Fruit fly (Drosophila melanogaster): Measurements from ENCODE around the gene CG10171.

The CG10171 gene

DNA sequence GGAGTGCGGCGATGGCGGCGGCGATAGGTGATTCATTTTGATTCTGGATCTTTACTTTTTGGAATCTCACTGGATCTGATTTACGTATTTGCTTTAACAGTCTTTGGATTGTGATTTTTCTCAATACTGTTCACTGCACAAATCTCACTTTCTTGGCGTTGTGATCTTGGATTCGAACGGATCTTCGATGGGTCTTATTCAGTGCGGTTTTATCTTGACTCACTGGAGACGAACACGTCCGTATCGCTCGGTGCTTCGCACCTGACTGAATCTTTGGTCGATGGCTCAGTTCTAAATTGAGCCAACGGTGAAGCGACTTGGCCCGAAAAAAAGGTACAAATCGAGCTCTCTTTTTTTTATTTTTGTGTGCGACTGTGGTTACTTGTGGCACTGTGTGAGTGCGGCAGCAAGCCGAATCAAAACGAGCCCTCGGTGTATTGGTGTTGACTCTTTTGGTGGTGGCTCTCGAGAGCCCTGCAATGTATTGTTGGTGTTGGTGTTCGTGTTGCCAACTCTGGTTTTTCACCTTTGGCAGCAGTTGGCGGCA, 13.2 kb upstream of the CG10171 start, which contains the start of gene sens:
Gene sens (minus strand): TSS at position 254 of the 547 bp plus-strand sequence.
- TF ChIP-seq tai (GFP tag; optimal IDR thresholded peaks at IDR 0.05), result no peak
- no peak for TF ChIP-seq N (GFP tag; optimal IDR thresholded peaks at IDR 0.05)
- TF ChIP-seq Rel (GFP tag; optimal IDR thresholded peaks at IDR 0.05), result no peak
- TF ChIP-seq Rel (tag; optimal IDR thresholded peaks at IDR 0.05), result no peak
- TF ChIP-seq Jra (GFP tag; optimal IDR thresholded peaks at IDR 0.05), result peak; percentile 38
- no peak for TF ChIP-seq Mio (GFP tag; optimal IDR thresholded peaks at IDR 0.05)
- TF ChIP-seq ey (GFP tag; optimal IDR thresholded peaks at IDR 0.05), result no peak
- TF ChIP-seq Myc (optimal IDR thresholded peaks at IDR 0.05), result no peak
- peak; percentile 32 for TF ChIP-seq Sp1 (GFP tag; optimal IDR thresholded peaks at IDR 0.05)
- no peak for TF ChIP-seq CG32264 (GFP tag; optimal IDR thresholded peaks at IDR 0.05)
- peak; percentile 35 for TF ChIP-seq jim (GFP tag; optimal IDR thresholded peaks at IDR 0.05)
- TF ChIP-seq woc (GFP tag; optimal IDR thresholded peaks at IDR 0.05), result no peak
- no peak for TF ChIP-seq dl (GFP tag; optimal IDR thresholded peaks at IDR 0.05; ENCODE audit: insufficient read depth in 1 of 2, partially characterized antibody in 2 of 2)
- no peak for TF ChIP-seq OdsH (GFP tag; optimal IDR thresholded peaks at IDR 0.05)
- TF ChIP-seq usp (GFP tag; optimal IDR thresholded peaks at IDR 0.05), result no peak

DNA sequence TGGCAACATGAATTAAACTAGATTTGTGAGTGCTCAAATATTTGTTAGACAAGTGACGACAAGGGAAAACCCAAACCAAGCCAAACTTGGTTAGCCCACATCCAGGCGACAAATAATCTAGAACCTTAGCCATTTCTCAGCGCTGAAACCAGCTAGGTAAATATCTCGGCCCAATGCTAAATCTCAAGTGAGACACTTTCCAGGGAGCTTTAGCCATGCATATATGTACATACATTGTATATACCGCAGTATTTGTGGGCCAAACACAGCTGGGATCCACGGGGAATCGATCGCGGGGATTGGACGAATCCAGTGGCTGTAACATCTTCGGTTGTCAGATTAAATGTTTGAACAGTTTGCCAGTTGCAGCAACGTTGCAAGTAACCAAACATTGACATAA, 9.9 kb upstream of the CG10171 start:
- TF ChIP-seq ey (GFP tag; optimal IDR thresholded peaks at IDR 0.05) (no peak), dmrt93B (GFP tag; optimal IDR thresholded peaks at IDR 0.05) (no peak), N (GFP tag; optimal IDR thresholded peaks at IDR 0.05) (no peak), OdsH (GFP tag; optimal IDR thresholded peaks at IDR 0.05) (no peak), Abd-B (GFP tag; optimal IDR thresholded peaks at IDR 0.05) (no peak), Hr83 (GFP tag; optimal IDR thresholded peaks at IDR 0.05; ENCODE audit: poor library complexity, severe bottlenecking) (no peak), HLH106 (tag; optimal IDR thresholded peaks at IDR 0.05) (no peak), dl (GFP tag; optimal IDR thresholded peaks at IDR 0.05; ENCODE audit: insufficient read depth in 1 of 2, partially characterized antibody in 2 of 2) (no peak), Jra (GFP tag; optimal IDR thresholded peaks at IDR 0.05) (no peak), GATAd (GFP tag; optimal IDR thresholded peaks at IDR 0.05) (no peak), Mio (GFP tag; optimal IDR thresholded peaks at IDR 0.05) (no peak), CrebA (GFP tag; optimal IDR thresholded peaks at IDR 0.05; ENCODE audit: borderline replicate concordance) (no peak), sage (GFP tag; optimal IDR thresholded peaks at IDR 0.05) (no peak), sv (GFP tag; optimal IDR thresholded peaks at IDR 0.05) (no peak), br (GFP tag; optimal IDR thresholded peaks at IDR 0.05) (no peak)

DNA sequence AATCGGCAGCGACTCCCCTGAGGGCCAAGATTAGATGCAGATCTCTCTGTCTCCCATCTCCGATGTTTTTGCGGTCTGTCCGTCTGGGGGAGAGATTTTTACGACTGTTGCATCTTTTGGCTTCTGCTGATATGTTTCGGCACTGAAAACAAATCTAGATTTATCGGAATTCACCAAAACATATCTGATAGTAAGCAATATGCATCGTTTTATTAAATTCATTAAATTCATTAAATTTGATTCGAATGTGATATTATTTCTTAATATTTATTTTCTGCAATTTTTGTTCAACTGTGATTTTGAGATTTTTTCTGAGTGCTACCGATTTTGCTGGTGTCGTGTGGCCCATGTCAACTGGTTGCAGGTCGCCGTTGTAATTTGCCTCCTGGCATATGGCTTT, 5.8 kb upstream of the CG10171 start:
- TF ChIP-seq Rel (GFP tag; optimal IDR thresholded peaks at IDR 0.05), result no peak
- no peak for TF ChIP-seq Rel (tag; optimal IDR thresholded peaks at IDR 0.05)
- peak in 1 of 2 experiments; percentile 20 for TF ChIP-seq foxo (GFP tag; optimal IDR thresholded peaks at IDR 0.05)
- no peak for TF ChIP-seq pan (optimal IDR thresholded peaks at IDR 0.05)
- no peak for TF ChIP-seq brk (GFP tag; optimal IDR thresholded peaks at IDR 0.05)
- TF ChIP-seq HLH106 (tag; optimal IDR thresholded peaks at IDR 0.05), result peak; percentile 23
- no peak for TF ChIP-seq CG32264 (GFP tag; optimal IDR thresholded peaks at IDR 0.05)
- TF ChIP-seq OdsH (GFP tag; optimal IDR thresholded peaks at IDR 0.05), result peak; percentile 22
- TF ChIP-seq Abd-B (GFP tag; optimal IDR thresholded peaks at IDR 0.05), result no peak
- TF ChIP-seq dsf (GFP tag; optimal IDR thresholded peaks at IDR 0.05; ENCODE audit: borderline replicate concordance), result no peak
- TF ChIP-seq GATAd (GFP tag; optimal IDR thresholded peaks at IDR 0.05), result no peak
- TF ChIP-seq Hr83 (GFP tag; optimal IDR thresholded peaks at IDR 0.05; ENCODE audit: poor library complexity, severe bottlenecking), result no peak

DNA sequence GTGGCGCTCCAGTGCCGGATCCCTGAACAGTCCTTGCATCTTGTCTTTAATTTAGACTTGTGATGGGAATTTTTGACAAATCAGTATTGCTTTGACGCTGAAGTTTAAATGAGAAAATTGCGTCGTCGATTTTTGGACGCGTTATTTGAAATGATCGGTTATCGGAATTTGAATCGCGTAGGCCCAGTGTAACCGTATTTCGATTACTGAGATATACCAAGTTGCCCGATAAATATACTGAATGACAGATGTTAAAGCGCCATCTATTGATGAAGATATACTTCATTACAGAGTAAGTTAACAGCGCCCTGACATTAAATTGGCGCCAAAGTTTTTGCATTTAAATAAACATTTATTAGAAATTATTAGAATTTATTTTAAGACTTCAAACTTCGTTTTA, 2.1 kb upstream of the CG10171 start, which contains the start of gene Poc1:
Gene Poc1 (minus strand): TSS at position 173 of the 400 bp plus-strand sequence.
- TF ChIP-seq psq (GFP tag; optimal IDR thresholded peaks at IDR 0.05), result no peak
- TF ChIP-seq dmrt93B (GFP tag; optimal IDR thresholded peaks at IDR 0.05), result no peak
- no peak for TF ChIP-seq dsf (GFP tag; optimal IDR thresholded peaks at IDR 0.05; ENCODE audit: borderline replicate concordance)
- no peak for TF ChIP-seq Hnf4 (GFP tag; optimal IDR thresholded peaks at IDR 0.05)
- TF ChIP-seq Dfd (GFP tag; optimal IDR thresholded peaks at IDR 0.05), result no peak
- TF ChIP-seq lola (GFP tag; optimal IDR thresholded peaks at IDR 0.05), result no peak
- TF ChIP-seq tai (GFP tag; optimal IDR thresholded peaks at IDR 0.05), result no peak
- TF ChIP-seq dl (GFP tag; optimal IDR thresholded peaks at IDR 0.05; ENCODE audit: insufficient read depth in 1 of 2, partially characterized antibody in 2 of 2), result no peak

DNA sequence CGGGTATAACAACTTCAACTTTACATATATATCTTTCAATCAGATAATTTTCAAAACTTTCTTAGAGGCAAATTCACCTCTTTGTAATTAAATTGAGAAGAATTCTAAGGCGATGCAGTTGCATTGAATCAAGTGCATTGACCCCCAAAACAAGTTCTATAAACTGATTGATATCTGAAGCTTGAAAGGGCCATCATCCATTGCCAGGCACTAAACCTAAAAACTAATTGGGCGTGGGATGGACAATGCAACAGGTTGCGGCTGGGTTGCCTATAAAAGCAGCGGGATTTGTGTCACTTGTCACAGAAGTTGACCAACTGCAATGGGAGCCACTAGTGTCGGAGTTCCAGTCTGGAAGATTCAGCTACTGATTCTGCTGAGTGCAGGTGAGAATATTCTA, 3.2 kb downstream of the CG10171 start, which contains the start of gene CG14110:
Gene CG14110 (plus strand): TSS at position 301 of the 400 bp plus-strand sequence.
- TF ChIP-seq jim (GFP tag; optimal IDR thresholded peaks at IDR 0.05), result no peak
- TF ChIP-seq Rel (GFP tag; optimal IDR thresholded peaks at IDR 0.05), result no peak
- TF ChIP-seq Rel (tag; optimal IDR thresholded peaks at IDR 0.05), result no peak
- TF ChIP-seq dmrt93B (GFP tag; optimal IDR thresholded peaks at IDR 0.05), result no peak
- TF ChIP-seq CG32264 (GFP tag; optimal IDR thresholded peaks at IDR 0.05), result no peak
- TF ChIP-seq Mio (GFP tag; optimal IDR thresholded peaks at IDR 0.05), result no peak
- TF ChIP-seq usp (GFP tag; optimal IDR thresholded peaks at IDR 0.05), result no peak
- TF ChIP-seq Vsx2 (GFP tag; optimal IDR thresholded peaks at IDR 0.05; ENCODE audit: partially characterized antibody), result no peak
- no peak for TF ChIP-seq dsf (GFP tag; optimal IDR thresholded peaks at IDR 0.05; ENCODE audit: borderline replicate concordance)

Measured in whole organism, wandering third instar larva.